Worm (Caenorhabditis elegans) whole organism, L3 larva: Measurements from ENCODE around the gene srsx-8.

Experiments used
- R02D3.7 ChIP-seq: fragments of 150-350 bp; optimal IDR thresholded peaks from 2 replicates; lab custom pipeline; 2014; ENCODE audit warnings: missing biosample characterization, missing genetic modification characterization
- aly-2 ChIP-seq: fragments of 150-350 bp; optimal IDR thresholded peaks from 2 replicates; lab custom pipeline; 2014; ENCODE audit warnings: missing biosample characterization, missing genetic modification characterization
- ama-1 ChIP-seq: fragments of 150-350 bp; optimal IDR thresholded peaks from 2 replicates; lab custom pipeline; 2018
- ceh-28 ChIP-seq: fragments of 150-350 bp; optimal IDR thresholded peaks from 2 replicates; lab custom pipeline; 2014; ENCODE audit warnings: missing biosample characterization, missing genetic modification reagents, missing genetic modification characterization
- ceh-82 ChIP-seq: fragments of 150-350 bp; optimal IDR thresholded peaks from 2 replicates; lab custom pipeline; 2014; ENCODE audit warnings: missing biosample characterization, missing genetic modification characterization
- daf-12 ChIP-seq: fragments of 150-350 bp; optimal IDR thresholded peaks from 2 replicates; lab custom pipeline; 2014; ENCODE audit warnings: missing biosample characterization, missing genetic modification reagents, missing genetic modification characterization
- egl-27 ChIP-seq: sonication (generic microtip); optimal IDR thresholded peaks from 4 replicates; lab custom pipeline; 2017; ENCODE audit warnings: missing biosample characterization, missing genetic modification reagents, missing genetic modification characterization
- egl-5 ChIP-seq: fragments of 150-350 bp; optimal IDR thresholded peaks from 2 replicates; lab custom pipeline; 2017; ENCODE audit warnings: missing biosample characterization, missing genetic modification reagents, missing genetic modification characterization, inconsistent platforms
- elt-1 ChIP-seq: fragments of 150-350 bp; optimal IDR thresholded peaks from 2 replicates; lab custom pipeline; 2014; ENCODE audit warnings: missing biosample characterization, missing genetic modification characterization
- elt-2 ChIP-seq: sonication (generic microtip); optimal IDR thresholded peaks from 2 replicates; lab custom pipeline; 2016; ENCODE audit warnings: missing genetic modification reagents, mild to moderate bottlenecking, missing genetic modification characterization, missing compliant biosample characterization
- elt-3 ChIP-seq, 3 experiments: fragments of 150-350 bp in 1 of 3; sonication (generic microtip) in 2 of 3; optimal IDR thresholded peaks; 2 replicates in 2 of 3; 4 replicates in 1 of 3; lab custom pipeline; 2014 to 2017; ENCODE audit warnings: missing biosample characterization in 3 of 3, missing genetic modification characterization in 3 of 3
- eor-1 ChIP-seq, 2 experiments: fragments of 150-350 bp; optimal IDR thresholded peaks; 2 replicates each; lab custom pipeline; 2014 to 2018; ENCODE audit warnings: missing biosample characterization in 2 of 2, missing genetic modification characterization in 2 of 2
- fkh-10 ChIP-seq: sonication (generic microtip); optimal IDR thresholded peaks from 2 replicates; lab custom pipeline; 2017; ENCODE audit warnings: missing biosample characterization, missing genetic modification reagents, missing genetic modification characterization
- fkh-2 ChIP-seq: fragments of 150-350 bp; optimal IDR thresholded peaks from 2 replicates; lab custom pipeline; 2014; ENCODE audit warnings: missing biosample characterization, missing genetic modification reagents, missing genetic modification characterization
- fos-1 ChIP-seq: fragments of 150-350 bp; optimal IDR thresholded peaks from 2 replicates; lab custom pipeline; 2014; ENCODE audit warnings: missing biosample characterization, missing genetic modification characterization
- hmg-11 ChIP-seq: sonication (generic microtip); optimal IDR thresholded peaks from 2 replicates; lab custom pipeline; 2016; ENCODE audit warnings: missing genetic modification characterization, missing compliant biosample characterization
- jun-1 ChIP-seq: fragments of 150-350 bp; optimal IDR thresholded peaks from 2 replicates; lab custom pipeline; 2014; ENCODE audit warnings: missing biosample characterization, missing genetic modification reagents, missing genetic modification characterization
- lin-15B ChIP-seq: fragments of 150-350 bp; optimal IDR thresholded peaks from 2 replicates; lab custom pipeline; 2014; ENCODE audit warnings: missing biosample characterization, missing genetic modification characterization
- lin-39 ChIP-seq: fragments of 150-350 bp; optimal IDR thresholded peaks from 2 replicates; lab custom pipeline; 2018; ENCODE audit warnings: missing biosample characterization, missing genetic modification reagents, missing genetic modification characterization
- lsy-12 ChIP-seq: sonication (generic microtip); optimal IDR thresholded peaks from 2 replicates; lab custom pipeline; 2016; ENCODE audit warnings: mild to moderate bottlenecking, missing genetic modification characterization, missing compliant biosample characterization
- mdl-1 ChIP-seq: fragments of 150-350 bp; optimal IDR thresholded peaks from 2 replicates; lab custom pipeline; 2014; ENCODE audit warnings: missing biosample characterization, missing genetic modification characterization
- mml-1 ChIP-seq: fragments of 150-350 bp; sonication (generic microtip); optimal IDR thresholded peaks from 3 replicates; lab custom pipeline; 2014; ENCODE audit warnings: missing biosample characterization, missing genetic modification characterization
- nhr-11 ChIP-seq: fragments of 150-350 bp; optimal IDR thresholded peaks from 2 replicates; lab custom pipeline; 2014; ENCODE audit warnings: missing biosample characterization, missing genetic modification characterization
- nhr-12 ChIP-seq: fragments of 150-350 bp; optimal IDR thresholded peaks from 2 replicates; lab custom pipeline; 2014; ENCODE audit warnings: missing biosample characterization, missing genetic modification characterization
- nhr-23 ChIP-seq: fragments of 150-350 bp; optimal IDR thresholded peaks from 2 replicates; lab custom pipeline; 2014; ENCODE audit warnings: missing biosample characterization, missing genetic modification reagents, missing genetic modification characterization
- nhr-237 ChIP-seq: fragments of 150-350 bp; optimal IDR thresholded peaks from 2 replicates; lab custom pipeline; 2014; ENCODE audit warnings: missing biosample characterization, missing genetic modification characterization
- nhr-25 ChIP-seq: sonication (generic microtip); optimal IDR thresholded peaks from 2 replicates; lab custom pipeline; 2017; ENCODE audit warnings: missing biosample characterization, missing genetic modification characterization
- nhr-28 ChIP-seq: fragments of 150-350 bp; optimal IDR thresholded peaks from 2 replicates; lab custom pipeline; 2014; ENCODE audit warnings: missing biosample characterization, missing genetic modification characterization
- nhr-43 ChIP-seq: sonication (generic microtip); optimal IDR thresholded peaks from 2 replicates; lab custom pipeline; 2016; ENCODE audit warnings: mild to moderate bottlenecking, missing genetic modification characterization, missing compliant biosample characterization; ENCODE audit not compliant: poor library complexity, severe bottlenecking
- nhr-67 ChIP-seq: fragments of 150-350 bp; optimal IDR thresholded peaks from 2 replicates; lab custom pipeline; 2014; ENCODE audit warnings: missing biosample characterization, missing genetic modification characterization
- nhr-77 ChIP-seq: fragments of 150-350 bp; optimal IDR thresholded peaks from 2 replicates; lab custom pipeline; 2014; ENCODE audit warnings: missing biosample characterization, missing genetic modification characterization
- skn-1 ChIP-seq: fragments of 150-350 bp; optimal IDR thresholded peaks from 2 replicates; lab custom pipeline; 2014; ENCODE audit warnings: missing biosample characterization, missing genetic modification characterization
- snpc-4 ChIP-seq: fragments of 150-350 bp; optimal IDR thresholded peaks from 2 replicates; lab custom pipeline; 2014; ENCODE audit warnings: missing biosample characterization, missing genetic modification characterization
- unc-39 ChIP-seq: sonication (generic microtip); optimal IDR thresholded peaks from 4 replicates; lab custom pipeline; 2017; ENCODE audit warnings: missing biosample characterization, missing genetic modification characterization
- zag-1 ChIP-seq: fragments of 150-350 bp; optimal IDR thresholded peaks from 2 replicates; lab custom pipeline; 2014; ENCODE audit warnings: missing biosample characterization, missing genetic modification characterization
- ztf-11 ChIP-seq: fragments of 150-350 bp; optimal IDR thresholded peaks from 2 replicates; lab custom pipeline; 2014; ENCODE audit warnings: missing biosample characterization, missing genetic modification characterization
- ztf-4 ChIP-seq: fragments of 150-350 bp; optimal IDR thresholded peaks from 2 replicates; lab custom pipeline; 2014; ENCODE audit warnings: missing biosample characterization, missing genetic modification characterization

Gene srsx-8

DNA sequence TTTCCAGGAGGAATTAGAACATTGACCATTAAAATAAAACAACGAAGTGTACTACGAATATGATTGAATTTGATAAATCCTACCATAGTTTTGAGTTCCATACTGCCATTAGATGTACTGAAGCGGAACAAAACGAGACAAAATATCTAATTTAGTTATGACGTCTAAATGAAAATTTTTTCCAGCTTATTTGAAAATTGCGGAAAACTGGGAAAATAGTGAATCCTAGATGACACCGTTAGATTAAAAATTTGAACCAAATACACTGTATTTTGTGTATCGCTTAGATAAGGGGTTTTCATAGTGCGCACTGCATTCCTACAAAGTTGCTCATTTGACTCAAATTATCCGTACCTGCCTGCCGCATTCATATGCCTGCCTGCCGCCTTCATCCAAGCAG, 21.7 kb downstream of the srsx-8 start, which contains the start of gene K02H11.4:
TSS of gene K02H11.4 (minus strand) at position 101 of the 400 bp plus-strand sequence.
- no peak for TF ChIP-seq lin-15B (tag; lab: Kevin White, UChicago)
- TF ChIP-seq unc-39 (tag; lab: Kevin White, UChicago): no peak
- TF ChIP-seq lsy-12: no peak
- no peak for TF ChIP-seq eor-1 (tag; optimal IDR thresholded peaks at IDR 0.05; lab: Kevin White, UChicago)
- no peak for TF ChIP-seq mml-1
- TF ChIP-seq R02D3.7: no peak
- TF ChIP-seq egl-27 (tag; lab: Kevin White, UChicago): no peak
- TF ChIP-seq daf-12 (tag; lab: Kevin White, UChicago): no peak
- TF ChIP-seq ceh-82 (tag; lab: Kevin White, UChicago): no peak
- no peak for TF ChIP-seq elt-1
- TF ChIP-seq nhr-12 (tag; lab: Kevin White, UChicago): no peak
- no peak for TF ChIP-seq elt-3 (tag; optimal IDR thresholded peaks at IDR 0.05; lab: Kevin White, UChicago)
- no peak for TF ChIP-seq skn-1 (tag; lab: Kevin White, UChicago)
- TF ChIP-seq nhr-25 (tag; lab: Kevin White, UChicago): no peak
- TF ChIP-seq nhr-28 (tag; lab: Kevin White, UChicago): no peak
- TF ChIP-seq nhr-43 (tag; lab: Kevin White, UChicago): no peak
- no peak for TF ChIP-seq zag-1 (tag; lab: Kevin White, UChicago)
- no peak for TF ChIP-seq nhr-11

DNA sequence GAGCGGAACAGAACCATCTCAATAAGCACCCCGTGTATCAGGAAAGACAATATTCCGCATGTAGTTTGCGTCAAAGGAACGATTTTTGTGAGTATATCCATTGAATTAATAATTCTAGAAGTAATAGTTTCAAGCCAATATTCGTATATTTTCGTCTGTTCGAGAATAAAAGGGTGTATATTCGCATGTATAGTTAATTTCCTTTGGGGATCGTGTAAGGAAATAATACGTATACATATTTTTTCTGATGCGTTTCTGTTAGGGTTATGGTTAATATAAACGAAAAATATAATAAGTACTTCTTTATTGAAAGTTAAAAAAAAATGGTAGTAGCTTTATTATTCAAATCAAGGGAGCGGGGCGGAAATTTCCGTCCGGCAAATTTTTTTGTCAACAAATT, 24.9 kb downstream of the srsx-8 start, which contains the start of gene str-236:
TSS of gene str-236 (minus strand) at position 101 of the 400 bp plus-strand sequence.
- TF ChIP-seq ztf-11 (tag; lab: Kevin White, UChicago): no peak
- TF ChIP-seq ceh-28: no peak
- no peak for TF ChIP-seq lin-39 (tag; lab: Kevin White, UChicago)
- TF ChIP-seq nhr-23 (tag; lab: Kevin White, UChicago): no peak
- no peak for TF ChIP-seq nhr-28 (tag; lab: Kevin White, UChicago)
- no peak for TF ChIP-seq ama-1 (lab: Kevin White, UChicago)
- TF ChIP-seq fkh-10 (GFP tag; lab: Kevin White, UChicago): no peak
- TF ChIP-seq fos-1 (tag; lab: Kevin White, UChicago): no peak
- TF ChIP-seq zag-1 (tag; lab: Kevin White, UChicago): no peak
- no peak for TF ChIP-seq ztf-4 (tag; lab: Kevin White, UChicago)
- no peak for TF ChIP-seq snpc-4
- no peak for TF ChIP-seq unc-39 (tag; lab: Kevin White, UChicago)
- no peak for TF ChIP-seq R02D3.7
- no peak for TF ChIP-seq lin-15B (tag; lab: Kevin White, UChicago)
- no peak for TF ChIP-seq aly-2
- TF ChIP-seq mdl-1: no peak
- no peak for TF ChIP-seq hmg-11 (tag; lab: Kevin White, UChicago)
- no peak for TF ChIP-seq nhr-67
- no peak for TF ChIP-seq nhr-77 (tag; lab: Kevin White, UChicago)
- TF ChIP-seq ceh-82 (tag; lab: Kevin White, UChicago): no peak

DNA sequence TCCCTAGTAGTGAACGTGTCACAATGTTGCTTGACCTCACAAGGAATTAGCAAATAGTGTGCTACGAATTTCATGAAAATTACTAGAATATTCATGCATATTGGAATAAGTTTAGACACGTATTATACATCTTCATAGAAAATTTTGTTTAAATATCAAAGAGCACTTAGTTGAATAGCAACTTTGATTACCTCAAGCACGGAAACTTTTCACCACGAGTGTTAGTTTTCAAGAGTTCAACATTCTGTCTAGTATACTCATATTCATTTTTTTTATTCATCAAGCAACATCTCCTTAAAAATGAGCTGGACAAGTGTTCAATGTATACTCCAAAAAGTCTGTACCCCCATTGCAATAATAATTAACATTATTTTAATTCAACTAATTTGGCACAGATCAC, 30.4 kb downstream of the srsx-8 start, which contains the start of gene str-243:
TSS of gene str-243 (plus strand) at position 301 of the 400 bp plus-strand sequence.
- TF ChIP-seq unc-39 (tag; lab: Kevin White, UChicago): no peak
- no peak for TF ChIP-seq egl-5 (tag; lab: Kevin White, UChicago)
- TF ChIP-seq R02D3.7: no peak
- no peak for TF ChIP-seq elt-3 (tag; optimal IDR thresholded peaks at IDR 0.05; lab: Kevin White, UChicago)
- no peak for TF ChIP-seq lin-15B (tag; lab: Kevin White, UChicago)
- TF ChIP-seq egl-27 (tag; lab: Kevin White, UChicago): no peak
- no peak for TF ChIP-seq fkh-2 (tag; lab: Kevin White, UChicago)
- TF ChIP-seq fkh-10 (GFP tag; lab: Kevin White, UChicago): no peak
- TF ChIP-seq elt-2 (tag; lab: Kevin White, UChicago): no peak
- TF ChIP-seq lsy-12: no peak
- no peak for TF ChIP-seq elt-1
- TF ChIP-seq nhr-67: no peak
- no peak for TF ChIP-seq jun-1 (tag; lab: Kevin White, UChicago)
- TF ChIP-seq ceh-82 (tag; lab: Kevin White, UChicago): no peak
- TF ChIP-seq daf-12 (tag; lab: Kevin White, UChicago): no peak
- no peak for TF ChIP-seq skn-1 (tag; lab: Kevin White, UChicago)
- no peak for TF ChIP-seq nhr-23 (tag; lab: Kevin White, UChicago)
- no peak for TF ChIP-seq nhr-237
- no peak for TF ChIP-seq ztf-4 (tag; lab: Kevin White, UChicago)

DNA sequence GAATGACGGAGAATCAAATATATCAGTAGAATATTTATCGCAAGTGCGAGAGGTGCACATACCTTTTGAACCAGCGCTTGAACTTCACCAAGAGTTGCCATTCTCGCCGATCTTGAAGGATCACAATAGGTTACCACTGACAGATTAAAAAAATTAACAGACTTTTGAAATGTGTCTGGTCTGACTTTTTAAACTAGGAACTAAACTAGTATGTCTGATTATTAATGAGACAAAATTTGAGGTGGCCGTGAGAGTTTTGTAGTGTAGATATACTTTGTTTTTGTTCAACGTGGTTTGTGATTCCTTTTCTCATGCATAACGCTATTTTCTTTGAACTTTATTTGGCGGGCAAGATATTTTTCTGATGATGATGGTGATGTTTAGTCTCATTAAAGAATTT, 31.1 kb downstream of the srsx-8 start, which contains the start of gene str-240:
TSS of gene str-240 (minus strand) at position 101 of the 400 bp plus-strand sequence.
- TF ChIP-seq fkh-10 (GFP tag; lab: Kevin White, UChicago) (no peak), nhr-28 (tag; lab: Kevin White, UChicago) (no peak), elt-1 (no peak), daf-12 (tag; lab: Kevin White, UChicago) (no peak), nhr-11 (no peak), jun-1 (tag; lab: Kevin White, UChicago) (no peak), mdl-1 (no peak)
- TF ChIP-seq, all 47 proteins: peak for 0
